Worm (Caenorhabditis elegans) whole organism, L4 larva: ENCODE results near the gene C45B2.1.

Source experiments
- ZK546.5 ChIP-seq, 2 experiments: sonication (generic microtip); optimal IDR thresholded peaks; 2 replicates each; lab custom pipeline; 2017; ENCODE audit warnings: missing biosample characterization in 2 of 2, missing genetic modification characterization in 2 of 2
- ceh-32 ChIP-seq: sonication (generic microtip); optimal IDR thresholded peaks from 2 replicates; lab custom pipeline; 2016; ENCODE audit warnings: mild to moderate bottlenecking, missing genetic modification characterization, missing compliant biosample characterization; ENCODE audit not compliant: poor library complexity
- ceh-82 ChIP-seq: sonication (generic microtip); optimal IDR thresholded peaks from 2 replicates; lab custom pipeline; 2017; ENCODE audit warnings: missing biosample characterization, missing genetic modification characterization
- ces-1 ChIP-seq: fragments of 150-350 bp; sonication (generic microtip); optimal IDR thresholded peaks from 4 replicates; lab custom pipeline; 2014; ENCODE audit warnings: missing biosample characterization, missing genetic modification reagents, missing genetic modification characterization
- lir-3 ChIP-seq: sonication (generic microtip); optimal IDR thresholded peaks from 2 replicates; lab custom pipeline; 2016; ENCODE audit warnings: mild to moderate bottlenecking, missing genetic modification characterization, missing compliant biosample characterization
- lsy-2 ChIP-seq, 2 experiments: fragments of 150-350 bp in 1 of 2; sonication (generic microtip) in 1 of 2; optimal IDR thresholded peaks; 2 replicates each; lab custom pipeline; 2014 to 2017; ENCODE audit warnings: missing biosample characterization in 2 of 2, missing genetic modification characterization in 2 of 2
- mdl-1 ChIP-seq, 2 experiments: fragments of 150-350 bp in 1 of 2; sonication (generic microtip) in 1 of 2; optimal IDR thresholded peaks; 2 replicates each; lab custom pipeline; 2014 to 2017; ENCODE audit warnings: missing biosample characterization in 2 of 2, missing genetic modification characterization in 2 of 2
- nhr-10 ChIP-seq: fragments of 150-350 bp; optimal IDR thresholded peaks from 2 replicates; lab custom pipeline; 2014; ENCODE audit warnings: missing biosample characterization, missing genetic modification characterization
- nhr-237 ChIP-seq: sonication (generic microtip); optimal IDR thresholded peaks from 2 replicates; lab custom pipeline; 2017; ENCODE audit warnings: missing biosample characterization, missing genetic modification characterization
- snpc-4 ChIP-seq: fragments of 150-350 bp; optimal IDR thresholded peaks from 2 replicates; lab custom pipeline; 2014; ENCODE audit warnings: missing biosample characterization, missing genetic modification characterization
- spr-3 ChIP-seq: fragments of 200-800 bp; sonication (Bioruptor generic); optimal IDR thresholded peaks from 2 replicates; lab custom pipeline; 2018; ENCODE audit warnings: mild to moderate bottlenecking, missing genetic modification characterization, missing compliant biosample characterization
- zfp-2 ChIP-seq: sonication (generic microtip); optimal IDR thresholded peaks from 2 replicates; lab custom pipeline; 2016; ENCODE audit warnings: mild to moderate bottlenecking, missing genetic modification characterization, missing compliant biosample characterization
- ztf-11 ChIP-seq: fragments of 150-350 bp; optimal IDR thresholded peaks from 2 replicates; lab custom pipeline; 2014; ENCODE audit warnings: missing biosample characterization, missing genetic modification characterization

- TF ChIP-seq spr-3 (GFP tag; lab: Kevin White, UChicago) (no peak), lsy-2 (tag; optimal IDR thresholded peaks at IDR 0.05; lab: Kevin White, UChicago) (no peak), ceh-82 (tag; lab: Kevin White, UChicago) (no peak), ZK546.5 (tag; optimal IDR thresholded peaks at IDR 0.05; lab: Kevin White, UChicago) (no peak), mdl-1 (tag; optimal IDR thresholded peaks at IDR 0.05; lab: Kevin White, UChicago) (no peak), ces-1 (GFP tag; lab: Kevin White, UChicago) (no peak), ceh-32 (tag; lab: Kevin White, UChicago) (no peak), snpc-4 (tag; lab: Kevin White, UChicago) (no peak), ztf-11 (tag; lab: Kevin White, UChicago) (no peak), lir-3 (tag; lab: Kevin White, UChicago) (no peak), zfp-2 (tag; lab: Kevin White, UChicago) (no peak), nhr-237 (tag; lab: Kevin White, UChicago) (no peak), nhr-10 (tag; lab: Kevin White, UChicago) (no peak)
These were observed 29.6 kb downstream of the C45B2.1 start, which contains the start of gene C15H9.3 for ce11 chrX:6115502-6115901.
